Worm (Caenorhabditis elegans) whole organism, late embryonic: ENCODE measurements around the gene srh-83.

Experiments used
- ama-1 ChIP-seq: fragments of 150-350 bp; optimal IDR thresholded peaks from 2 replicates; lab custom pipeline; 2014
- ceh-30 ChIP-seq: fragments of 150-350 bp; optimal IDR thresholded peaks from 2 replicates; lab custom pipeline; 2014; ENCODE audit warnings: missing biosample characterization, missing genetic modification characterization
- hlh-13 ChIP-seq: fragments of 200-800 bp; sonication (Bioruptor generic); optimal IDR thresholded peaks from 2 replicates; lab custom pipeline; 2018; ENCODE audit warnings: mild to moderate bottlenecking, missing genetic modification characterization, missing compliant biosample characterization
- hlh-30 ChIP-seq: sonication (generic microtip); optimal IDR thresholded peaks from 2 replicates; lab custom pipeline; 2017; ENCODE audit warnings: antibody characterized with exemption, missing genetic modification characterization, missing compliant biosample characterization; ENCODE audit not compliant: insufficient read depth
- nhr-11 ChIP-seq: fragments of 150-350 bp; optimal IDR thresholded peaks from 2 replicates; lab custom pipeline; 2014; ENCODE audit warnings: missing biosample characterization, missing genetic modification characterization
- pha-4 ChIP-seq: fragments of 150-350 bp; optimal IDR thresholded peaks from 2 replicates; lab custom pipeline; 2018; ENCODE audit warnings: missing biosample characterization, missing genetic modification reagents, missing genetic modification characterization
- pqm-1 ChIP-seq: sonication (generic microtip); optimal IDR thresholded peaks from 2 replicates; lab custom pipeline; 2016; ENCODE audit warnings: missing genetic modification characterization, missing compliant biosample characterization

- TF ChIP-seq ama-1 (no peak), pha-4 (tag; lab: Kevin White, UChicago) (no peak), pqm-1 (no peak), ceh-30 (tag; lab: Kevin White, UChicago) (no peak), hlh-13 (GFP tag; lab: Kevin White, UChicago) (no peak), nhr-11 (tag; lab: Kevin White, UChicago) (no peak), hlh-30 (no peak)
Observed at ce11 chrV:7166709-7167108, 2.4 kb downstream of the srh-83 start, which contains the start of gene ugt-36.
